Worm (Caenorhabditis elegans): ENCODE measurements around the gene stg-2.

DNA sequence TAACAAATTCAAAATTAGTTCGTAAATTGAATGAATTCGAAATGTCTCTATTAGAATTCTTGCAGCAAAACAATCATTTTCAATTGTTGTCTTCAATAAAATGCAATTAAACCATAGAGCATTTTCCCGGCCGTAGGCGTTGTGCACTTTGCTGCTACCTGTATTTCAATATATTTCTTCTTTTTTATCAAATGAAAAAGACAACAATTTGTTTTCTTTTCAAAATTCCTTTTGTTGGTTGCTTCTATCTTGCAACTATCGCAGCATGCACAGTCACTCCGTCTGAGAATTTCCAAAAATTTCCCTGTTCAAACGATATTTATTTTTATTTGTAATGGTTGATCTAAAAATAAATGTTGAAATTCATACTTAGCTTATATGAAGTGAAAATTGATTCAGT lies 31.4 kb upstream of the stg-2 start:
- TF ChIP-seq mep-1 (tag; optimal IDR thresholded peaks at IDR 0.05) (no peak), ceh-83 (GFP tag; optimal IDR thresholded peaks at IDR 0.05) (no peak), ces-1 (GFP tag; optimal IDR thresholded peaks at IDR 0.05) (no peak), nhr-28 (tag; optimal IDR thresholded peaks at IDR 0.05) (no peak), nhr-237 (tag; optimal IDR thresholded peaks at IDR 0.05) (no peak), mab-5 (tag; optimal IDR thresholded peaks at IDR 0.05) (no peak), unc-39 (tag; optimal IDR thresholded peaks at IDR 0.05) (no peak), nhr-12 (tag; optimal IDR thresholded peaks at IDR 0.05) (no peak), elt-3 (tag; optimal IDR thresholded peaks at IDR 0.05) (no peak), sptf-1 (tag; optimal IDR thresholded peaks at IDR 0.05) (no peak), nhr-76 (tag; optimal IDR thresholded peaks at IDR 0.05) (no peak)
